Worm (Caenorhabditis elegans) whole organism, L3 larva: ENCODE data around the gene aip-1.
A peak's percentile ranks its signal among the peaks of the same experiment; 100 is the strongest.

Source experiments
- R02D3.7 ChIP-seq: fragments of 150-350 bp; optimal IDR thresholded peaks from 2 replicates; lab custom pipeline; 2014; ENCODE audit warnings: missing biosample characterization, missing genetic modification characterization
- ZK546.5 ChIP-seq: sonication (generic microtip); optimal IDR thresholded peaks from 2 replicates; lab custom pipeline; 2017; ENCODE audit warnings: missing biosample characterization, missing genetic modification characterization
- ama-1 ChIP-seq: fragments of 150-350 bp; optimal IDR thresholded peaks from 2 replicates; lab custom pipeline; 2018
- ceh-16 ChIP-seq: sonication (generic microtip); optimal IDR thresholded peaks from 2 replicates; lab custom pipeline; 2017; ENCODE audit warnings: missing biosample characterization, missing genetic modification characterization
- ceh-28 ChIP-seq: fragments of 150-350 bp; optimal IDR thresholded peaks from 2 replicates; lab custom pipeline; 2014; ENCODE audit warnings: missing biosample characterization, missing genetic modification reagents, missing genetic modification characterization
- ceh-82 ChIP-seq: fragments of 150-350 bp; optimal IDR thresholded peaks from 2 replicates; lab custom pipeline; 2014; ENCODE audit warnings: missing biosample characterization, missing genetic modification characterization
- ceh-9 ChIP-seq: sonication (generic microtip); optimal IDR thresholded peaks from 2 replicates; lab custom pipeline; 2018; ENCODE audit warnings: missing biosample characterization, missing genetic modification characterization
- daf-12 ChIP-seq: fragments of 150-350 bp; optimal IDR thresholded peaks from 2 replicates; lab custom pipeline; 2014; ENCODE audit warnings: missing biosample characterization, missing genetic modification reagents, missing genetic modification characterization
- egl-27 ChIP-seq: sonication (generic microtip); optimal IDR thresholded peaks from 4 replicates; lab custom pipeline; 2017; ENCODE audit warnings: missing biosample characterization, missing genetic modification reagents, missing genetic modification characterization
- elt-1 ChIP-seq: fragments of 150-350 bp; optimal IDR thresholded peaks from 2 replicates; lab custom pipeline; 2014; ENCODE audit warnings: missing biosample characterization, missing genetic modification characterization
- elt-2 ChIP-seq: sonication (generic microtip); optimal IDR thresholded peaks from 2 replicates; lab custom pipeline; 2016; ENCODE audit warnings: missing genetic modification reagents, mild to moderate bottlenecking, missing genetic modification characterization, missing compliant biosample characterization
- elt-3 ChIP-seq, 3 experiments: fragments of 150-350 bp in 1 of 3; sonication (generic microtip) in 2 of 3; optimal IDR thresholded peaks; 2 replicates in 2 of 3; 4 replicates in 1 of 3; lab custom pipeline; 2014 to 2017; ENCODE audit warnings: missing biosample characterization in 3 of 3, missing genetic modification characterization in 3 of 3
- eor-1 ChIP-seq, 2 experiments: fragments of 150-350 bp; optimal IDR thresholded peaks; 2 replicates each; lab custom pipeline; 2014 to 2018; ENCODE audit warnings: missing biosample characterization in 2 of 2, missing genetic modification characterization in 2 of 2
- fkh-10 ChIP-seq: sonication (generic microtip); optimal IDR thresholded peaks from 2 replicates; lab custom pipeline; 2017; ENCODE audit warnings: missing biosample characterization, missing genetic modification reagents, missing genetic modification characterization
- hmg-11 ChIP-seq: sonication (generic microtip); optimal IDR thresholded peaks from 2 replicates; lab custom pipeline; 2016; ENCODE audit warnings: missing genetic modification characterization, missing compliant biosample characterization
- lin-15B ChIP-seq: fragments of 150-350 bp; optimal IDR thresholded peaks from 2 replicates; lab custom pipeline; 2014; ENCODE audit warnings: missing biosample characterization, missing genetic modification characterization
- lin-39 ChIP-seq: fragments of 150-350 bp; optimal IDR thresholded peaks from 2 replicates; lab custom pipeline; 2018; ENCODE audit warnings: missing biosample characterization, missing genetic modification reagents, missing genetic modification characterization
- lsy-12 ChIP-seq: sonication (generic microtip); optimal IDR thresholded peaks from 2 replicates; lab custom pipeline; 2016; ENCODE audit warnings: mild to moderate bottlenecking, missing genetic modification characterization, missing compliant biosample characterization
- mdl-1 ChIP-seq: fragments of 150-350 bp; optimal IDR thresholded peaks from 2 replicates; lab custom pipeline; 2014; ENCODE audit warnings: missing biosample characterization, missing genetic modification characterization
- mml-1 ChIP-seq: fragments of 150-350 bp; sonication (generic microtip); optimal IDR thresholded peaks from 3 replicates; lab custom pipeline; 2014; ENCODE audit warnings: missing biosample characterization, missing genetic modification characterization
- nfya-1 ChIP-seq: sonication (generic microtip); optimal IDR thresholded peaks from 2 replicates; lab custom pipeline; 2017; ENCODE audit warnings: missing genetic modification characterization, mild to moderate bottlenecking, missing compliant biosample characterization, antibody characterized with exemption, moderate library complexity; ENCODE audit not compliant: insufficient read depth
- nhr-11 ChIP-seq: fragments of 150-350 bp; optimal IDR thresholded peaks from 2 replicates; lab custom pipeline; 2014; ENCODE audit warnings: missing biosample characterization, missing genetic modification characterization
- nhr-23 ChIP-seq: fragments of 150-350 bp; optimal IDR thresholded peaks from 2 replicates; lab custom pipeline; 2014; ENCODE audit warnings: missing biosample characterization, missing genetic modification reagents, missing genetic modification characterization
- nhr-25 ChIP-seq: sonication (generic microtip); optimal IDR thresholded peaks from 2 replicates; lab custom pipeline; 2017; ENCODE audit warnings: missing biosample characterization, missing genetic modification characterization
- nhr-28 ChIP-seq: fragments of 150-350 bp; optimal IDR thresholded peaks from 2 replicates; lab custom pipeline; 2014; ENCODE audit warnings: missing biosample characterization, missing genetic modification characterization
- nhr-43 ChIP-seq: sonication (generic microtip); optimal IDR thresholded peaks from 2 replicates; lab custom pipeline; 2016; ENCODE audit warnings: mild to moderate bottlenecking, missing genetic modification characterization, missing compliant biosample characterization; ENCODE audit not compliant: poor library complexity, severe bottlenecking
- nhr-67 ChIP-seq: fragments of 150-350 bp; optimal IDR thresholded peaks from 2 replicates; lab custom pipeline; 2014; ENCODE audit warnings: missing biosample characterization, missing genetic modification characterization
- nhr-76 ChIP-seq: fragments of 150-350 bp; sonication (generic microtip); optimal IDR thresholded peaks from 5 replicates; lab custom pipeline; 2014; ENCODE audit warnings: missing biosample characterization, missing genetic modification characterization
- nhr-77 ChIP-seq: fragments of 150-350 bp; optimal IDR thresholded peaks from 2 replicates; lab custom pipeline; 2014; ENCODE audit warnings: missing biosample characterization, missing genetic modification characterization
- pha-4 ChIP-seq: fragments of 150-350 bp; optimal IDR thresholded peaks from 2 replicates; lab custom pipeline; 2014; ENCODE audit warnings: missing biosample characterization, missing genetic modification reagents, missing genetic modification characterization
- pqm-1 ChIP-seq: fragments of 150-350 bp; optimal IDR thresholded peaks from 2 replicates; lab custom pipeline; 2017; ENCODE audit warnings: missing biosample characterization, missing genetic modification characterization, inconsistent platforms
- sea-2 ChIP-seq: fragments of 150-350 bp; sonication (generic microtip); optimal IDR thresholded peaks from 4 replicates; lab custom pipeline; 2014; ENCODE audit warnings: missing biosample characterization, missing genetic modification reagents, missing genetic modification characterization
- skn-1 ChIP-seq: fragments of 150-350 bp; optimal IDR thresholded peaks from 2 replicates; lab custom pipeline; 2014; ENCODE audit warnings: missing biosample characterization, missing genetic modification characterization
- snpc-4 ChIP-seq: fragments of 150-350 bp; optimal IDR thresholded peaks from 2 replicates; lab custom pipeline; 2014; ENCODE audit warnings: missing biosample characterization, missing genetic modification characterization
- unc-39 ChIP-seq: sonication (generic microtip); optimal IDR thresholded peaks from 4 replicates; lab custom pipeline; 2017; ENCODE audit warnings: missing biosample characterization, missing genetic modification characterization
- unc-62 ChIP-seq: fragments of 150-350 bp; sonication (generic microtip); optimal IDR thresholded peaks from 4 replicates; lab custom pipeline; 2014; ENCODE audit warnings: missing biosample characterization, missing genetic modification reagents, missing genetic modification characterization
- ztf-11 ChIP-seq: fragments of 150-350 bp; optimal IDR thresholded peaks from 2 replicates; lab custom pipeline; 2014; ENCODE audit warnings: missing biosample characterization, missing genetic modification characterization
- ztf-4 ChIP-seq: fragments of 150-350 bp; optimal IDR thresholded peaks from 2 replicates; lab custom pipeline; 2014; ENCODE audit warnings: missing biosample characterization, missing genetic modification characterization

aip-1 gene

DNA sequence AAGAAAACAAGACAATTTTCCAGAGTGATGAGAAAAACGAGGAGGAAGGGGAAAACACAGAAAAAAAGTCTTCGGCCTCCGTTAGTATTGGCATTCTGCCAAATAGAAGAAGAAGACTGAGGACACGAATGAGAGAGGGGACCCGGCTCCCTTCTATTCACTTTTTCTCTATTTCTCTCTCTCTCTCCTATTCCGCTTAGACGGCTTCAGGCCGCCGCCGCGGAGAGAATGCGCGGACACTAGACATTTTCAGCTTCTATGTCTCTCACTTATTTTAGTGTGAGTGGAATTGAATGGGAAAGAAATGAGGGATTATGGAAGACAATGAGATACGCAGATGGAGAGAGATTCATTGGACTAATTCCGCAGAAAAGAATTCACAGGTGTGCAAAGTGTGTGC is 5.3 kb upstream of the aip-1 start:
- peak; percentile 19 for TF ChIP-seq lin-15B (tag; lab: Kevin White, UChicago)
- no peak for TF ChIP-seq eor-1 (tag; optimal IDR thresholded peaks at IDR 0.05; lab: Kevin White, UChicago)
- peak; percentile 70 for TF ChIP-seq nfya-1 (tag; lab: Kevin White, UChicago)
- TF ChIP-seq nhr-67 = no peak
- no peak for TF ChIP-seq ceh-82 (tag; lab: Kevin White, UChicago)
- TF ChIP-seq mdl-1 (tag; lab: Kevin White, UChicago) = no peak
- TF ChIP-seq ztf-11 = no peak
- TF ChIP-seq nhr-11 (tag; lab: Kevin White, UChicago) = no peak
- TF ChIP-seq hmg-11 (tag; lab: Kevin White, UChicago) = peak; percentile 62
- no peak for TF ChIP-seq egl-27 (tag; lab: Kevin White, UChicago)
- peak; percentile 4 for TF ChIP-seq lin-39 (tag; lab: Kevin White, UChicago)
- no peak for TF ChIP-seq nhr-25 (tag; lab: Kevin White, UChicago)
- TF ChIP-seq sea-2 (GFP tag; lab: Kevin White, UChicago) = no peak
- no peak for TF ChIP-seq elt-1 (tag; lab: Kevin White, UChicago)

DNA sequence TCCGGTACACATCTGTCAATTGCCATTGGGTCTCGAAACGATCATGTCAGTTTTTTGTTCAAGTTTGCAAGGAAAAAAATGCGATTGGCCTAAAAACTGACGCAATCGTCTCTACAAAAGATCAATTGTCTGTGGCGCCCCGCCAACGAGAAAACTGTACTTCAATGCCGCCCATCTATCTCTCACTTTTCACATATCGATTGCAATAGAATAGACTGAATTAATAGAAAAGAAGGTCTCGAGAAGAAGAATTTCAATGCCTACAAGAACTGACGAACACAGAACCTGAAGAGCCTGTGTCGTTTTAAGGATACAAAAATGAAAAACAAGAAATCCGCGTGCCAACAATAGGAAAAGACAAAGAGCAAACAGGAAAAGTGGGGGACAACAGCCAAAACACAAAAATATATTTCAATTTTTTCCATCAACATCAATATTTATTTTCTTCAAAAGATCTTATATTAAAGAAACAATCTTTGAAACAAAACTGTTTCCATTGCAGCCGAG is 3.7 kb upstream of the aip-1 start:
- TF ChIP-seq pha-4 (tag; lab: Kevin White, UChicago) (no peak), nhr-67 (no peak), ztf-4 (tag; lab: Kevin White, UChicago) (peak; percentile 24), skn-1 (no peak), ZK546.5 (tag; lab: Kevin White, UChicago) (no peak), nhr-11 (tag; lab: Kevin White, UChicago) (no peak), unc-62 (GFP tag; lab: Kevin White, UChicago) (no peak), nhr-43 (tag; lab: Kevin White, UChicago) (peak; percentile 53), ceh-9 (no peak), mml-1 (no peak), hmg-11 (tag; lab: Kevin White, UChicago) (peak; percentile 33), pqm-1 (tag; lab: Kevin White, UChicago) (no peak), nhr-25 (tag; lab: Kevin White, UChicago) (peak; percentile 71), sea-2 (GFP tag; lab: Kevin White, UChicago) (no peak), nhr-28 (tag; lab: Kevin White, UChicago) (no peak), R02D3.7 (no peak), nfya-1 (tag; lab: Kevin White, UChicago) (peak; percentile 47), ama-1 (lab: Kevin White, UChicago) (peak; percentile 21), nhr-77 (tag; lab: Kevin White, UChicago) (no peak), nhr-23 (peak; percentile 7), nhr-76 (no peak), mdl-1 (tag; lab: Kevin White, UChicago) (no peak), ceh-28 (tag; lab: Kevin White, UChicago) (peak; percentile 38), lsy-12 (peak; percentile 56), fkh-10 (GFP tag; lab: Kevin White, UChicago) (no peak), daf-12 (tag; lab: Kevin White, UChicago) (no peak), elt-2 (tag; lab: Kevin White, UChicago) (peak; percentile 51), unc-39 (tag; lab: Kevin White, UChicago) (no peak), eor-1 (tag; optimal IDR thresholded peaks at IDR 0.05; lab: Kevin White, UChicago) (no peak)

DNA sequence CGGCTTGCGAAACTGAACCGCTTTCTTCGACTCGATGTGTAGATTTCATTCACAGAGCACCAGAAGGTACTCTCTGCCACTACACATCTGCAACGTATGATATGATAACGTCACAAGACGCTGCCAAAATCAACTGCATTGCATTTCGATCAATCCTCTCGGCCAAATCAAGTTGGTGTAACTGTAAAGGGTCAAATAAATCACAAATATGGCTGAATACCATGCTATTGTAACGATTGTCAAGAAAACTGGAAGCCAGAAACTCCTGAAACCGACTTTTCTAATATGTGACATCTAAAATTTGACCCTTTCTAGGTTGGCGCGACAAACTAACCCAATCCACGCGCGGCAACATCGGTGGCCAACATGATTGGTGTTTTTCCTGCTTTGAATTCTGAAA is 2.1 kb upstream of the aip-1 start:
- TF ChIP-seq mdl-1 (tag; lab: Kevin White, UChicago) (no peak), fkh-10 (GFP tag; lab: Kevin White, UChicago) (no peak), unc-62 (GFP tag; lab: Kevin White, UChicago) (no peak), ceh-82 (tag; lab: Kevin White, UChicago) (no peak), ceh-16 (tag; lab: Kevin White, UChicago) (no peak), daf-12 (tag; lab: Kevin White, UChicago) (no peak), lin-15B (tag; lab: Kevin White, UChicago) (no peak), nhr-11 (tag; lab: Kevin White, UChicago) (no peak), pqm-1 (tag; lab: Kevin White, UChicago) (no peak), hmg-11 (tag; lab: Kevin White, UChicago) (no peak), snpc-4 (tag; lab: Kevin White, UChicago) (no peak), elt-3 (tag; optimal IDR thresholded peaks at IDR 0.05; lab: Kevin White, UChicago) (no peak), egl-27 (tag; lab: Kevin White, UChicago) (no peak), eor-1 (tag; optimal IDR thresholded peaks at IDR 0.05; lab: Kevin White, UChicago) (no peak)
